Fruit fly (Drosophila melanogaster) whole organism, embryonic: ENCODE measurements around the gene smash.

ENCODE experiments used
- Aef1 ChIP-seq: fragments of 200-800 bp; sonication (Bioruptor generic); IDR thresholded peaks from 3 replicates; pipeline ENCODE4 v1.3.6; 2022; ENCODE audit warnings: missing biosample characterization, missing genetic modification characterization
- Bgb ChIP-seq: fragments of 200-800 bp; sonication (Bioruptor generic); IDR thresholded peaks from 2 replicates; pipeline ENCODE4 v1.3.6; 2022; ENCODE audit warnings: missing biosample characterization, missing genetic modification characterization; ENCODE audit not compliant: partially characterized antibody
- C15 ChIP-seq: fragments of 200-800 bp; sonication (Bioruptor generic); IDR thresholded peaks from 3 replicates; pipeline ENCODE4 v1.3.6; 2022; ENCODE audit warnings: missing biosample characterization, missing genetic modification characterization
- CG10543 ChIP-seq: fragments of 200-800 bp; sonication (Bioruptor generic); optimal IDR thresholded peaks from 3 replicates; lab custom pipeline; 2017; ENCODE audit warnings: missing biosample characterization, mild to moderate bottlenecking, missing genetic modification characterization, moderate library complexity
- CG10654 ChIP-seq: fragments of 200-800 bp; sonication (Bioruptor generic); optimal IDR thresholded peaks from 2 replicates; lab custom pipeline; 2016; ENCODE audit warnings: missing biosample characterization, missing genetic modification characterization
- CG11696 ChIP-seq: fragments of 200-800 bp; sonication (Bioruptor generic); IDR thresholded peaks from 2 replicates; pipeline ENCODE4 v1.3.6; 2022; ENCODE audit warnings: missing biosample characterization, missing genetic modification characterization
- CG12744 ChIP-seq: fragments of 200-800 bp; sonication (Bioruptor generic); optimal IDR thresholded peaks from 2 replicates; lab custom pipeline; 2016; ENCODE audit warnings: missing biosample characterization, missing genetic modification characterization
- CG12769 ChIP-seq: fragments of 200-800 bp; sonication (Bioruptor generic); optimal IDR thresholded peaks from 2 replicates; lab custom pipeline; 2019; ENCODE audit warnings: missing biosample characterization, mild to moderate bottlenecking, missing genetic modification characterization, moderate library complexity
- CG2199 ChIP-seq: fragments of 200-800 bp; sonication (Bioruptor generic); IDR thresholded peaks from 3 replicates; pipeline ENCODE4 v1.3.6; 2022; ENCODE audit warnings: missing biosample characterization, missing genetic modification characterization
- CG30431 ChIP-seq: fragments of 200-800 bp; sonication (Bioruptor generic); optimal IDR thresholded peaks from 2 replicates; lab custom pipeline; 2017; ENCODE audit warnings: missing biosample characterization, missing genetic modification characterization
- CG3065 ChIP-seq: fragments of 200-800 bp; sonication (Bioruptor generic); optimal IDR thresholded peaks from 2 replicates; lab custom pipeline; 2016; ENCODE audit warnings: missing biosample characterization, missing genetic modification characterization
- CG32767 ChIP-seq: fragments of 200-800 bp; sonication (Bioruptor generic); IDR thresholded peaks from 2 replicates; pipeline ENCODE4 v1.3.6; 2022; ENCODE audit warnings: missing biosample characterization, missing genetic modification characterization
- CG34422 ChIP-seq: fragments of 200-800 bp; sonication (Bioruptor generic); IDR thresholded peaks from 3 replicates; pipeline ENCODE4 v1.3.6; 2022; ENCODE audit warnings: missing biosample characterization, missing genetic modification characterization
- CG43689 ChIP-seq: fragments of 200-800 bp; sonication (Bioruptor generic); IDR thresholded peaks from 2 replicates; pipeline ENCODE4 v1.3.6; 2022; ENCODE audit warnings: missing biosample characterization, missing genetic modification characterization
- CG6791 ChIP-seq: fragments of 200-800 bp; sonication (Bioruptor generic); IDR thresholded peaks from 3 replicates; pipeline ENCODE4 v1.3.6; 2022; ENCODE audit warnings: missing biosample characterization, missing genetic modification characterization; ENCODE audit not compliant: partially characterized antibody
- CG7357 ChIP-seq: fragments of 200-800 bp; sonication (Bioruptor generic); IDR thresholded peaks from 3 replicates; pipeline ENCODE4 v1.3.6; 2022; ENCODE audit warnings: missing biosample characterization, missing genetic modification characterization
- CG7839 ChIP-seq: fragments of 200-800 bp; sonication (Bioruptor generic); optimal IDR thresholded peaks from 3 replicates; lab custom pipeline; 2018; ENCODE audit warnings: missing biosample characterization, mild to moderate bottlenecking, missing genetic modification characterization, moderate library complexity
- CG8478 ChIP-seq: fragments of >200 bp; optimal IDR thresholded peaks from 2 replicates; lab custom pipeline; 2018
- CTCF ChIP-seq: fragments of 200-800 bp; sonication (Bioruptor generic); optimal IDR thresholded peaks from 2 replicates; lab custom pipeline; 2017; ENCODE audit warnings: missing biosample characterization, mild to moderate bottlenecking, missing genetic modification characterization, moderate library complexity
- D19A ChIP-seq: fragments of 200-800 bp; optimal IDR thresholded peaks from 3 replicates; lab custom pipeline; 2019; ENCODE audit warnings: missing biosample characterization, mild to moderate bottlenecking, missing genetic modification characterization, moderate library complexity
- D19B ChIP-seq: fragments of 200-800 bp; sonication (Bioruptor generic); optimal IDR thresholded peaks from 2 replicates; lab custom pipeline; 2017; ENCODE audit warnings: missing biosample characterization, mild to moderate bottlenecking, missing genetic modification characterization
- Doc2 ChIP-seq: fragments of 200-800 bp; sonication (Bioruptor generic); IDR thresholded peaks from 2 replicates; pipeline ENCODE4 v1.3.6; 2022; ENCODE audit warnings: missing biosample characterization, missing genetic modification characterization
- E2f2 ChIP-seq: fragments of 200-800 bp; sonication (Bioruptor generic); IDR thresholded peaks from 2 replicates; pipeline ENCODE4 v1.3.6; 2022; ENCODE audit warnings: missing biosample characterization, missing genetic modification characterization
- Eip74EF ChIP-seq, 2 experiments: fragments of 200-800 bp in 1 of 2; fragments of >200 bp in 1 of 2; sonication (Bioruptor generic) in 1 of 2; optimal IDR thresholded peaks; 2 replicates each; lab custom pipeline; 2017 to 2019; ENCODE audit warnings: missing biosample characterization in 2 of 2, missing genetic modification characterization in 2 of 2, mild to moderate bottlenecking in 1 of 2, moderate library complexity in 1 of 2
- Med ChIP-seq: fragments of 200-800 bp; sonication (Bioruptor generic); peaks from one replicate; lab custom pipeline; 2016; ENCODE audit warnings: missing biosample characterization, missing genetic modification characterization, mild to moderate bottlenecking, inconsistent platforms, moderate library complexity
- Neu2 ChIP-seq: fragments of 200-800 bp; sonication (Bioruptor generic); optimal IDR thresholded peaks from 3 replicates; lab custom pipeline; 2016; ENCODE audit warnings: missing biosample characterization, missing genetic modification characterization, borderline replicate concordance
- cg ChIP-seq: fragments of 200-800 bp; sonication (Bioruptor generic); optimal IDR thresholded peaks from 3 replicates; lab custom pipeline; 2019; ENCODE audit warnings: missing biosample characterization, mild to moderate bottlenecking, missing genetic modification characterization, moderate library complexity
- chinmo ChIP-seq: fragments of 200-800 bp; sonication (Bioruptor generic); IDR thresholded peaks from 4 replicates; pipeline ENCODE4 v1.3.6; 2022; ENCODE audit warnings: missing biosample characterization, missing genetic modification characterization; ENCODE audit not compliant: partially characterized antibody
- dan ChIP-seq: fragments of 200-800 bp; sonication (Bioruptor generic); IDR thresholded peaks from 2 replicates; pipeline ENCODE4 v1.3.6; 2022; ENCODE audit warnings: missing biosample characterization, missing genetic modification characterization
- dysf ChIP-seq: fragments of 200-800 bp; sonication (Bioruptor generic); IDR thresholded peaks from 3 replicates; pipeline ENCODE4 v1.3.6; 2022; ENCODE audit warnings: missing biosample characterization, missing genetic modification characterization
- grau ChIP-seq: fragments of 200-800 bp; optimal IDR thresholded peaks from 3 replicates; lab custom pipeline; 2019; ENCODE audit warnings: missing biosample characterization, mild to moderate bottlenecking, missing genetic modification characterization, moderate library complexity
- grn ChIP-seq: fragments of 200-800 bp; sonication (Bioruptor generic); optimal IDR thresholded peaks from 3 replicates; lab custom pipeline; 2017; ENCODE audit warnings: missing biosample characterization, missing genetic modification characterization
- gro ChIP-seq: fragments of 200-800 bp; sonication (Bioruptor generic); optimal IDR thresholded peaks from 2 replicates; lab custom pipeline; 2016; ENCODE audit warnings: missing biosample characterization, missing genetic modification characterization
- gsb ChIP-seq: fragments of 200-800 bp; sonication (Bioruptor generic); IDR thresholded peaks from 2 replicates; pipeline ENCODE4 v1.3.6; 2022; ENCODE audit warnings: missing biosample characterization, missing genetic modification characterization
- hbn ChIP-seq: fragments of 200-800 bp; sonication (Bioruptor generic); IDR thresholded peaks from 2 replicates; pipeline ENCODE4 v1.3.6; 2022; ENCODE audit warnings: missing biosample characterization, missing genetic modification characterization; ENCODE audit not compliant: partially characterized antibody
- kay ChIP-seq: fragments of 200-800 bp; sonication (Bioruptor generic); optimal IDR thresholded peaks from 2 replicates; lab custom pipeline; 2016; ENCODE audit warnings: missing biosample characterization, missing genetic modification characterization
- maf-S ChIP-seq: fragments of 200-800 bp; sonication (Bioruptor generic); optimal IDR thresholded peaks from 2 replicates; lab custom pipeline; 2016; ENCODE audit warnings: missing biosample characterization, missing genetic modification characterization
- mam ChIP-seq: fragments of 200-800 bp; sonication (Bioruptor generic); optimal IDR thresholded peaks from 3 replicates; lab custom pipeline; 2016; ENCODE audit warnings: missing biosample characterization, missing genetic modification characterization
- tgo ChIP-seq: fragments of 200-800 bp; sonication (Bioruptor generic); IDR thresholded peaks from 3 replicates; pipeline ENCODE4 v1.3.6; 2022; ENCODE audit warnings: missing biosample characterization, missing genetic modification characterization
- tll ChIP-seq, 2 experiments: fragments of 200-800 bp in 1 of 2; fragments of >200 bp in 1 of 2; sonication (Bioruptor generic) in 1 of 2; optimal IDR thresholded peaks; 2 replicates each; lab custom pipeline; 2017 to 2019; ENCODE audit warnings: missing biosample characterization in 2 of 2, missing genetic modification characterization in 2 of 2, mild to moderate bottlenecking in 1 of 2, moderate library complexity in 1 of 2
- ttk ChIP-seq: fragments of 200-800 bp; sonication (Bioruptor generic); IDR thresholded peaks from 2 replicates; pipeline ENCODE4 v2.1.2; 2022; ENCODE audit warnings: missing biosample characterization, missing genetic modification characterization
- twi ChIP-seq: fragments of 200-800 bp; optimal IDR thresholded peaks from 2 replicates; lab custom pipeline; 2019; ENCODE audit warnings: missing biosample characterization, mild to moderate bottlenecking, missing genetic modification characterization, moderate library complexity
- zen ChIP-seq: fragments of 200-800 bp; sonication (Bioruptor generic); optimal IDR thresholded peaks from 3 replicates; lab custom pipeline; 2018; ENCODE audit warnings: missing biosample characterization, mild to moderate bottlenecking, missing genetic modification characterization, moderate library complexity

The smash gene

dm6 chr3R:4632639-4633038, 26.7 kb upstream of the smash start:
- TF ChIP-seq CG10654 (GFP tag; lab: Kevin White, UChicago) = no peak
- peak; percentile 84 for TF ChIP-seq CTCF (GFP tag; lab: Kevin White, UChicago)
- TF ChIP-seq C15 (GFP tag; lab: Robert Waterston, UW) = 0 out of 3 replicates have a peak, but pooled peaks have one; percentile 6
- TF ChIP-seq CG2199 = 0 out of 3 replicates have a peak, but pooled peaks have one; percentile 34
- no peak for TF ChIP-seq Doc2
- peak; percentile 57 for TF ChIP-seq zen (tag; lab: Kevin White, UChicago)

dm6 chr3R:4634337-4634914, 25.0 kb upstream of the smash start:
- TF ChIP-seq Neu2 (GFP tag; lab: Kevin White, UChicago) (peak; percentile 81), Bgb (GFP tag; lab: Robert Waterston, UW) (no peak), tgo (no peak), CG43689 (GFP tag; lab: Robert Waterston, UW) (no peak), CG30431 (GFP tag; lab: Kevin White, UChicago) (no peak), CG3065 (GFP tag; lab: Kevin White, UChicago) (no peak), maf-S (GFP tag; lab: Kevin White, UChicago) (no peak), D19A (tag; lab: Kevin White, UChicago) (no peak), mam (GFP tag; lab: Kevin White, UChicago) (no peak), ttk (GFP tag; lab: Robert Waterston, UW) (no peak), gsb (no peak), CG6791 (0 out of 3 replicates have a peak, but pooled peaks have one; percentile 13), CG7839 (no peak), CG10543 (no peak), zen (tag; lab: Kevin White, UChicago) (peak; percentile 93), dysf (GFP tag; lab: Robert Waterston, UW) (no peak), tll (GFP tag; optimal IDR thresholded peaks at IDR 0.05; lab: Kevin White, UChicago) (peak in 1 of 2 experiments; percentile 63), gro (GFP tag; lab: Kevin White, UChicago) (no peak), dan (GFP tag; lab: Robert Waterston, UW) (no peak), CG12744 (GFP tag; lab: Kevin White, UChicago) (no peak), CG34422 (GFP tag; lab: Robert Waterston, UW) (no peak), Aef1 (GFP tag; lab: Robert Waterston, UW) (no peak), CG8478 (no peak)

- TF ChIP-seq E2f2 (no peak; the same call in 1 of the 2 replicates), CG7357 (GFP tag; lab: Robert Waterston, UW) (0 out of 3 replicates have a peak, but pooled peaks have one; percentile 43), hbn (GFP tag; lab: Robert Waterston, UW) (no peak), Eip74EF (GFP tag; optimal IDR thresholded peaks at IDR 0.05; lab: Kevin White, UChicago) (peak in 1 of 2 experiments; percentile 31), twi (tag; lab: Kevin White, UChicago) (peak; percentile 59), grn (no peak), CG32767 (GFP tag; lab: Robert Waterston, UW) (peak; percentile 79), Med (GFP tag; lab: Kevin White, UChicago) (peak; percentile 56), kay (peak; percentile 9), cg (peak; percentile 88), CG6791 (0 out of 3 replicates have a peak, but pooled peaks have one; percentile 7), CG12769 (tag; lab: Kevin White, UChicago) (peak; percentile 12), CG11696 (GFP tag; lab: Robert Waterston, UW) (peak; percentile 58; the same call in 1 of the 2 replicates), grau (tag; lab: Kevin White, UChicago) (peak; percentile 80), gro (GFP tag; lab: Kevin White, UChicago) (no peak), D19B (GFP tag; lab: Kevin White, UChicago) (peak; percentile 62), chinmo (0 out of 4 replicates have a peak, but pooled peaks have one; percentile 60)
Measured at dm6 chr3R:4640546-4641253, 18.7 kb upstream of the smash start.
